Fruit fly (Drosophila melanogaster): Measurements from ENCODE around the gene Sem1.
A peak's percentile ranks its signal among the peaks of the same experiment; 100 is the strongest.

Gene Sem1

dm6 chr2L:7026988-7027908, 36.5 kb upstream of the Sem1 start, which contains the start of the genes CG31908 and MME1 (continued):
- TF ChIP-seq esn (GFP tag; optimal IDR thresholded peaks at IDR 0.05) (peak; percentile 68), Met (GFP tag; optimal IDR thresholded peaks at IDR 0.05) (peak; percentile 58), CG11902 (GFP tag; optimal IDR thresholded peaks at IDR 0.05) (no peak), svp (GFP tag) (peak; percentile 81), salr (GFP tag; optimal IDR thresholded peaks at IDR 0.05) (no peak), net (GFP tag; optimal IDR thresholded peaks at IDR 0.05) (no peak), Eip93F (GFP tag; optimal IDR thresholded peaks at IDR 0.05) (no peak), CG11294 (GFP tag; IDR thresholded peaks at IDR 0.05) (no peak), CG6276 (GFP tag; optimal IDR thresholded peaks at IDR 0.05) (no peak), pdm3 (GFP tag; optimal IDR thresholded peaks at IDR 0.05) (peak; percentile 28), Sox14 (GFP tag; optimal IDR thresholded peaks at IDR 0.05) (peak; percentile 52), acj6 (GFP tag; optimal IDR thresholded peaks at IDR 0.05) (no peak), CG10669 (GFP tag; optimal IDR thresholded peaks at IDR 0.05) (no peak), CG7368 (GFP tag; optimal IDR thresholded peaks at IDR 0.05) (no peak), CG6163 (GFP tag; IDR thresholded peaks at IDR 0.05) (no peak), dac (GFP tag; optimal IDR thresholded peaks at IDR 0.05) (no peak), dsx (GFP tag; optimal IDR thresholded peaks at IDR 0.05; ENCODE audit: poor library complexity, severe bottlenecking) (no peak), Gug (GFP tag; IDR thresholded peaks at IDR 0.05) (no peak), Ets96B (tag; optimal IDR thresholded peaks at IDR 0.05) (no peak), Hr38 (GFP tag; optimal IDR thresholded peaks at IDR 0.05) (no peak), CG8119 (GFP tag; IDR thresholded peaks at IDR 0.05) (no peak; the same call in 2 of the 3 replicates), lz (GFP tag; optimal IDR thresholded peaks at IDR 0.05) (peak; percentile 38), CG1621 (tag; optimal IDR thresholded peaks at IDR 0.05) (no peak), cyc (GFP tag; optimal IDR thresholded peaks at IDR 0.05) (peak; percentile 25), Blimp-1 (GFP tag; optimal IDR thresholded peaks at IDR 0.05) (no peak), Hr39 (GFP tag; optimal IDR thresholded peaks at IDR 0.05) (peak; percentile 44), CG8319 (GFP tag; optimal IDR thresholded peaks at IDR 0.05) (peak; percentile 10), CG4318 (GFP tag; optimal IDR thresholded peaks at IDR 0.05) (no peak), fd59A (GFP tag; optimal IDR thresholded peaks at IDR 0.05) (no peak), Sox15 (GFP tag; optimal IDR thresholded peaks at IDR 0.05) (no peak), CG3032 (tag; optimal IDR thresholded peaks at IDR 0.05) (peak; percentile 5), CG3919 (GFP tag; optimal IDR thresholded peaks at IDR 0.05) (peak; percentile 29), spab (GFP tag; optimal IDR thresholded peaks at IDR 0.05) (no peak), CG9139 (GFP tag; optimal IDR thresholded peaks at IDR 0.05) (no peak), eg (GFP tag; IDR thresholded peaks at IDR 0.05) (no peak), Ets21C (GFP tag; optimal IDR thresholded peaks at IDR 0.05) (no peak), CG6792 (GFP tag; optimal IDR thresholded peaks at IDR 0.05) (peak; percentile 14), CG6808 (GFP tag; optimal IDR thresholded peaks at IDR 0.05) (no peak)

dm6 chr2L:7028440-7028839, 35.3 kb upstream of the Sem1 start:
- TF ChIP-seq Met (GFP tag; optimal IDR thresholded peaks at IDR 0.05) = no peak
- TF ChIP-seq CG3919 (GFP tag; optimal IDR thresholded peaks at IDR 0.05) = no peak
- TF ChIP-seq lz (GFP tag; optimal IDR thresholded peaks at IDR 0.05) = no peak
- no peak for TF ChIP-seq vri (GFP tag; optimal IDR thresholded peaks at IDR 0.05)
- no peak for TF ChIP-seq Ets96B (tag; optimal IDR thresholded peaks at IDR 0.05)
- no peak for TF ChIP-seq fkh (GFP tag; optimal IDR thresholded peaks at IDR 0.05)
- TF ChIP-seq CG6854 (GFP tag; optimal IDR thresholded peaks at IDR 0.05) = peak; percentile 1
- TF ChIP-seq CG6792 (GFP tag; optimal IDR thresholded peaks at IDR 0.05) = no peak
